Fruit fly (Drosophila melanogaster) whole organism: ENCODE measurements around the gene CG13293.

Experiments
- EcR ChIP-seq, 2 experiments: fragments of >200 bp; optimal IDR thresholded peaks; 2 replicates each; lab custom pipeline; 2017; ENCODE audit warnings: missing biosample characterization in 2 of 2, missing genetic modification characterization in 2 of 2, missing genetic modification reagents in 2 of 2
- usp ChIP-seq: fragments of >200 bp; optimal IDR thresholded peaks from 2 replicates; lab custom pipeline; 2017; ENCODE audit warnings: missing biosample characterization, missing genetic modification characterization, mixed read lengths

- no peak for TF ChIP-seq usp (GFP tag; lab: Kevin White, UChicago)
- TF ChIP-seq EcR (GFP tag; optimal IDR thresholded peaks at IDR 0.05; lab: Kevin White, UChicago) = no peak
Measured at dm6 chr3L:6084446-6084845, 1.8 kb downstream of the CG13293 start.
